Fruit fly (Drosophila melanogaster) whole organism, embryonic: ENCODE measurements around the gene CG13113.

Experiments
- Antp ChIP-seq: fragments of 200-800 bp; sonication (Bioruptor generic); optimal IDR thresholded peaks from 3 replicates; lab custom pipeline; 2016; ENCODE audit warnings: missing biosample characterization, missing genetic modification characterization
- BtbVII ChIP-seq: fragments of 200-800 bp; sonication (Bioruptor generic); optimal IDR thresholded peaks from 3 replicates; lab custom pipeline; 2017; ENCODE audit warnings: missing biosample characterization, mild to moderate bottlenecking, missing genetic modification characterization
- CG10209 ChIP-seq: fragments of 200-800 bp; sonication (Bioruptor generic); optimal IDR thresholded peaks from 3 replicates; lab custom pipeline; 2017; ENCODE audit warnings: missing biosample characterization, mild to moderate bottlenecking, missing genetic modification characterization, missing genetic modification reagents
- CG10462 ChIP-seq: fragments of 200-800 bp; sonication (Bioruptor generic); optimal IDR thresholded peaks from 2 replicates; lab custom pipeline; 2016; ENCODE audit warnings: missing biosample characterization, missing genetic modification characterization
- CG14441 ChIP-seq: fragments of 200-800 bp; sonication (Bioruptor generic); IDR thresholded peaks from 2 replicates; pipeline ENCODE4 v1.3.6; 2022; ENCODE audit warnings: missing biosample characterization, missing genetic modification characterization
- CG18599 ChIP-seq: fragments of 200-800 bp; sonication (Bioruptor generic); optimal IDR thresholded peaks from 3 replicates; lab custom pipeline; 2017; ENCODE audit warnings: missing biosample characterization, missing genetic modification characterization, mild to moderate bottlenecking, moderate library complexity, missing genetic modification reagents
- CG2678 ChIP-seq: fragments of 200-800 bp; sonication (Bioruptor generic); optimal IDR thresholded peaks from 3 replicates; lab custom pipeline; 2019; ENCODE audit warnings: missing biosample characterization, mild to moderate bottlenecking, missing genetic modification characterization, moderate library complexity
- CG30431 ChIP-seq: fragments of 200-800 bp; sonication (Bioruptor generic); optimal IDR thresholded peaks from 2 replicates; lab custom pipeline; 2017; ENCODE audit warnings: missing biosample characterization, missing genetic modification characterization
- CG32772 ChIP-seq: fragments of 200-800 bp; sonication (Bioruptor generic); IDR thresholded peaks from 2 replicates; pipeline ENCODE4 v1.3.6; 2022; ENCODE audit warnings: missing biosample characterization, missing genetic modification characterization
- CG4282 ChIP-seq: fragments of 200-800 bp; sonication (Bioruptor generic); optimal IDR thresholded peaks from 2 replicates; lab custom pipeline; 2016; ENCODE audit warnings: missing biosample characterization, missing genetic modification characterization
- CG4617 ChIP-seq: fragments of 200-800 bp; sonication (Bioruptor generic); optimal IDR thresholded peaks from 3 replicates; lab custom pipeline; 2016; ENCODE audit warnings: missing biosample characterization, missing genetic modification characterization, borderline replicate concordance
- CG5180 ChIP-seq: fragments of 200-800 bp; sonication (Bioruptor generic); optimal IDR thresholded peaks from 3 replicates; lab custom pipeline; 2017; ENCODE audit warnings: missing biosample characterization, missing genetic modification characterization, mild to moderate bottlenecking, moderate library complexity, missing genetic modification reagents
- CG5245 ChIP-seq: fragments of 200-800 bp; sonication (Bioruptor generic); optimal IDR thresholded peaks from 3 replicates; lab custom pipeline; 2016; ENCODE audit warnings: missing biosample characterization, missing genetic modification characterization
- CG6654 ChIP-seq: fragments of 200-800 bp; sonication (Bioruptor generic); optimal IDR thresholded peaks from 2 replicates; lab custom pipeline; 2017; ENCODE audit warnings: missing biosample characterization, mild to moderate bottlenecking, missing genetic modification characterization
- CG6854 ChIP-seq: fragments of 200-800 bp; sonication (Bioruptor generic); optimal IDR thresholded peaks from 3 replicates; lab custom pipeline; 2017; ENCODE audit warnings: missing biosample characterization, mild to moderate bottlenecking, missing genetic modification characterization
- CG8944 ChIP-seq: fragments of 200-800 bp; sonication (Bioruptor generic); optimal IDR thresholded peaks from 3 replicates; lab custom pipeline; 2016; ENCODE audit warnings: missing biosample characterization, missing genetic modification characterization
- CG9609 ChIP-seq: fragments of 200-800 bp; sonication (Bioruptor generic); optimal IDR thresholded peaks from 3 replicates; lab custom pipeline; 2016; ENCODE audit warnings: missing biosample characterization, missing genetic modification characterization
- CG9817 ChIP-seq: fragments of 200-800 bp; sonication (Bioruptor generic); optimal IDR thresholded peaks from 2 replicates; lab custom pipeline; 2018; ENCODE audit warnings: missing biosample characterization, mild to moderate bottlenecking, missing genetic modification characterization, moderate library complexity
- Camta ChIP-seq: fragments of 200-800 bp; sonication (Bioruptor generic); optimal IDR thresholded peaks from 2 replicates; lab custom pipeline; 2016; ENCODE audit warnings: missing biosample characterization, missing genetic modification characterization
- Elba2 ChIP-seq: fragments of 200-800 bp; sonication (Bioruptor generic); optimal IDR thresholded peaks from 3 replicates; lab custom pipeline; 2016; ENCODE audit warnings: missing biosample characterization, missing genetic modification characterization
- Ets97D ChIP-seq: fragments of 200-800 bp; sonication (Bioruptor generic); optimal IDR thresholded peaks from 3 replicates; lab custom pipeline; 2016; ENCODE audit warnings: missing biosample characterization, missing genetic modification characterization
- HHEX ChIP-seq: fragments of 200-800 bp; sonication (Bioruptor generic); optimal IDR thresholded peaks from 3 replicates; lab custom pipeline; 2017; ENCODE audit warnings: missing biosample characterization, mild to moderate bottlenecking, missing genetic modification characterization, missing genetic modification reagents
- HLH3B ChIP-seq: fragments of 200-800 bp; sonication (Bioruptor generic); IDR thresholded peaks from 2 replicates; pipeline ENCODE4 v1.3.6; 2022; ENCODE audit warnings: missing biosample characterization, missing genetic modification characterization
- Hr3 ChIP-seq: fragments of 200-800 bp; sonication (Bioruptor generic); optimal IDR thresholded peaks from 3 replicates; lab custom pipeline; 2016; ENCODE audit warnings: missing biosample characterization, missing genetic modification characterization
- MTF-1 ChIP-seq: fragments of 200-800 bp; sonication (Bioruptor generic); optimal IDR thresholded peaks from 2 replicates; lab custom pipeline; 2018; ENCODE audit warnings: missing biosample characterization, mild to moderate bottlenecking, missing genetic modification characterization, borderline replicate concordance
- Max ChIP-seq: fragments of 200-800 bp; sonication (Bioruptor generic); optimal IDR thresholded peaks from 2 replicates; lab custom pipeline; 2016; ENCODE audit warnings: missing biosample characterization, mild to moderate bottlenecking, missing genetic modification characterization
- Opbp ChIP-seq: fragments of 200-800 bp; sonication (Bioruptor generic); IDR thresholded peaks from 3 replicates; pipeline ENCODE4 v1.3.6; 2022; ENCODE audit warnings: missing biosample characterization, missing genetic modification characterization; ENCODE audit not compliant: partially characterized antibody
- PHDP ChIP-seq: fragments of 200-800 bp; sonication (Bioruptor generic); optimal IDR thresholded peaks from 3 replicates; lab custom pipeline; 2018; ENCODE audit warnings: missing biosample characterization, mild to moderate bottlenecking, missing genetic modification characterization, moderate library complexity
- Taf1 ChIP-seq: fragments of 200-800 bp; sonication (Bioruptor generic); IDR thresholded peaks from 2 replicates; pipeline ENCODE4 v1.3.6; 2022; ENCODE audit warnings: missing biosample characterization, missing genetic modification characterization
- az2 ChIP-seq: fragments of 200-800 bp; sonication (Bioruptor generic); optimal IDR thresholded peaks from 3 replicates; lab custom pipeline; 2016; ENCODE audit warnings: missing biosample characterization, missing genetic modification characterization
- bowl ChIP-seq: fragments of 200-800 bp; sonication (Bioruptor generic); IDR thresholded peaks from 2 replicates; pipeline ENCODE4 v1.3.6; 2022; ENCODE audit warnings: missing biosample characterization, missing genetic modification characterization
- chif ChIP-seq, 2 experiments: fragments of 200-800 bp; sonication (Bioruptor generic); optimal IDR thresholded peaks; 3 replicates each; lab custom pipeline; 2016; ENCODE audit warnings: missing biosample characterization in 2 of 2, missing genetic modification characterization in 2 of 2
- chm ChIP-seq: fragments of 200-800 bp; sonication (Bioruptor generic); IDR thresholded peaks from 2 replicates; pipeline ENCODE4 v1.3.6; 2022; ENCODE audit warnings: missing biosample characterization, missing genetic modification characterization
- croc ChIP-seq: fragments of 200-800 bp; sonication (Bioruptor generic); conservative IDR thresholded peaks from 3 replicates; pipeline ENCODE4 v1.3.6; 2022; ENCODE audit warnings: missing biosample characterization, missing genetic modification characterization
- crp ChIP-seq, 2 experiments: fragments of 200-800 bp; sonication (Bioruptor generic); optimal IDR thresholded peaks; 2 replicates in 1 of 2; 3 replicates in 1 of 2; lab custom pipeline; 2017; ENCODE audit warnings: missing biosample characterization in 2 of 2, missing genetic modification characterization in 2 of 2, mild to moderate bottlenecking in 1 of 2, moderate library complexity in 1 of 2
- dimm ChIP-seq: fragments of 200-800 bp; sonication (Bioruptor generic); IDR thresholded peaks from 2 replicates; pipeline ENCODE4 v1.3.6; 2022; ENCODE audit warnings: missing biosample characterization, missing genetic modification characterization
- esg ChIP-seq: fragments of 200-800 bp; sonication (Bioruptor generic); conservative IDR thresholded peaks from 2 replicates; pipeline ENCODE4 v1.3.6; 2022; ENCODE audit warnings: missing biosample characterization, missing genetic modification characterization
- klu ChIP-seq: fragments of 200-800 bp; sonication (Bioruptor generic); IDR thresholded peaks from 2 replicates; pipeline ENCODE4 v1.3.6; 2022; ENCODE audit warnings: missing biosample characterization, missing genetic modification characterization
- kni ChIP-seq: fragments of 200-800 bp; sonication (Bioruptor generic); optimal IDR thresholded peaks from 3 replicates; lab custom pipeline; 2017; ENCODE audit warnings: mild to moderate bottlenecking, missing biosample characterization, missing genetic modification reagents, missing genetic modification characterization
- lola ChIP-seq, 3 experiments: fragments of >200 bp in 2 of 3; fragments of 200-800 bp in 1 of 3; sonication (Bioruptor generic) in 1 of 3; optimal IDR thresholded peaks; 2 replicates each; lab custom pipeline; 2017 to 2019; ENCODE audit warnings: missing biosample characterization in 3 of 3, missing genetic modification characterization in 3 of 3, mild to moderate bottlenecking in 1 of 3, moderate library complexity in 1 of 3
- luna ChIP-seq: fragments of 200-800 bp; sonication (Bioruptor generic); optimal IDR thresholded peaks from 2 replicates; lab custom pipeline; 2016; ENCODE audit warnings: missing biosample characterization, missing genetic modification characterization
- pb ChIP-seq: fragments of 200-800 bp; sonication (Bioruptor generic); optimal IDR thresholded peaks from 3 replicates; lab custom pipeline; 2016; ENCODE audit warnings: missing biosample characterization, missing genetic modification characterization
- pros ChIP-seq: fragments of 200-800 bp; sonication (Bioruptor generic); optimal IDR thresholded peaks from 3 replicates; lab custom pipeline; 2019; ENCODE audit warnings: missing biosample characterization, mild to moderate bottlenecking, missing genetic modification characterization, moderate library complexity
- repo ChIP-seq: fragments of 200-800 bp; sonication (Bioruptor generic); optimal IDR thresholded peaks from 2 replicates; lab custom pipeline; 2016; ENCODE audit warnings: missing biosample characterization, missing genetic modification characterization
- sqz ChIP-seq: fragments of 200-800 bp; sonication (Bioruptor generic); optimal IDR thresholded peaks from 3 replicates; lab custom pipeline; 2018; ENCODE audit warnings: missing biosample characterization, mild to moderate bottlenecking, missing genetic modification characterization
- stc ChIP-seq: fragments of 200-800 bp; sonication (Bioruptor generic); IDR thresholded peaks from 2 replicates; pipeline ENCODE4 v1.3.6; 2022; ENCODE audit warnings: missing biosample characterization, missing genetic modification characterization
- tio ChIP-seq: fragments of 200-800 bp; sonication (Bioruptor generic); optimal IDR thresholded peaks from 2 replicates; lab custom pipeline; 2017; ENCODE audit warnings: missing biosample characterization, missing genetic modification characterization, inconsistent platforms
- trh ChIP-seq: fragments of 200-800 bp; sonication (Bioruptor generic); optimal IDR thresholded peaks from 2 replicates; lab custom pipeline; 2016; ENCODE audit warnings: missing biosample characterization, missing genetic modification characterization
- tx ChIP-seq: fragments of 200-800 bp; sonication (Bioruptor generic); optimal IDR thresholded peaks from 2 replicates; lab custom pipeline; 2016; ENCODE audit warnings: missing biosample characterization, missing genetic modification characterization
- zfh2 ChIP-seq: fragments of 200-800 bp; sonication (Bioruptor generic); optimal IDR thresholded peaks from 2 replicates; lab custom pipeline; 2016; ENCODE audit warnings: missing biosample characterization, missing genetic modification characterization

The CG13113 gene

dm6 chr2L:9502786-9503443 is 41.1 kb upstream of the CG13113 start (continued):
- peak; percentile 88 for TF ChIP-seq CG14441 (GFP tag; lab: Robert Waterston, UW)
- TF ChIP-seq CG6654 (GFP tag; lab: Kevin White, UChicago), result no peak
- TF ChIP-seq chm (GFP tag; lab: Robert Waterston, UW), result peak; percentile 67; the same call in 1 of the 2 replicates
- no peak for TF ChIP-seq MTF-1
- peak; percentile 19 for TF ChIP-seq CG30431 (GFP tag; lab: Kevin White, UChicago)
- peak; percentile 76 for TF ChIP-seq CG32772 (GFP tag; lab: Robert Waterston, UW)
- no peak for TF ChIP-seq CG4617 (GFP tag; lab: Kevin White, UChicago)
- peak; percentile 41 to 48 for TF ChIP-seq chif (GFP tag; optimal IDR thresholded peaks at IDR 0.05; lab: Kevin White, UChicago)
- TF ChIP-seq stc (GFP tag; lab: Robert Waterston, UW), result peak; percentile 80
- peak; percentile 37 for TF ChIP-seq zfh2 (GFP tag; lab: Kevin White, UChicago)
- TF ChIP-seq esg (GFP tag; lab: Robert Waterston, UW), result peak; percentile 40
- TF ChIP-seq repo, result no peak
- TF ChIP-seq BtbVII (GFP tag; lab: Kevin White, UChicago), result peak; percentile 49
- TF ChIP-seq trh (GFP tag; lab: Kevin White, UChicago), result no peak
- peak; percentile 65 for TF ChIP-seq CG18599 (GFP tag; lab: Kevin White, UChicago)
- peak; percentile 9 for TF ChIP-seq CG8944 (GFP tag; lab: Kevin White, UChicago)
- TF ChIP-seq CG9817, result peak; percentile 64
- TF ChIP-seq HHEX (GFP tag; lab: Kevin White, UChicago), result peak; percentile 44
- TF ChIP-seq HLH3B (GFP tag; lab: Robert Waterston, UW), result peak; percentile 89
- TF ChIP-seq CG10462 (GFP tag; lab: Kevin White, UChicago), result peak; percentile 49
- peak; percentile 51 for TF ChIP-seq tio (GFP tag; lab: Kevin White, UChicago)
- no peak for TF ChIP-seq tx (GFP tag; lab: Kevin White, UChicago)
- peak; percentile 64 for TF ChIP-seq Hr3 (GFP tag; lab: Kevin White, UChicago)
- TF ChIP-seq Ets97D (GFP tag; lab: Kevin White, UChicago), result no peak
- peak in 1 of 2 experiments; percentile 4 for TF ChIP-seq crp (GFP tag; optimal IDR thresholded peaks at IDR 0.05; lab: Kevin White, UChicago)
- TF ChIP-seq bowl (GFP tag; lab: Robert Waterston, UW), result peak; percentile 68; the same call in 1 of the 2 replicates
- no peak for TF ChIP-seq Taf1
- no peak for TF ChIP-seq pb
- peak; percentile 5 for TF ChIP-seq CG6854 (GFP tag; lab: Kevin White, UChicago)
- TF ChIP-seq CG4282 (GFP tag; lab: Kevin White, UChicago), result no peak
- TF ChIP-seq Camta (GFP tag; lab: Kevin White, UChicago), result peak; percentile 21
- TF ChIP-seq CG5245 (GFP tag; lab: Kevin White, UChicago), result peak; percentile 21
- TF ChIP-seq CG10209 (GFP tag; lab: Kevin White, UChicago), result peak; percentile 67
- peak; percentile 71 for TF ChIP-seq az2 (GFP tag; lab: Kevin White, UChicago)
- TF ChIP-seq luna, result no peak
- TF ChIP-seq Max (GFP tag; lab: Kevin White, UChicago), result no peak
- no peak for TF ChIP-seq CG9609
- no peak for TF ChIP-seq kni (GFP tag; lab: Kevin White, UChicago)
- TF ChIP-seq Elba2 (GFP tag; lab: Kevin White, UChicago), result no peak
- peak; percentile 70 for TF ChIP-seq sqz
- TF ChIP-seq klu (GFP tag; lab: Robert Waterston, UW), result peak; percentile 48
- TF ChIP-seq croc (GFP tag; lab: Robert Waterston, UW), result peak; percentile 49; the same call in 2 of the 3 replicates
- no peak for TF ChIP-seq pros (GFP tag; lab: Kevin White, UChicago)
- peak; percentile 72 for TF ChIP-seq dimm
- TF ChIP-seq CG5180, result no peak
- no peak for TF ChIP-seq Antp
- peak; percentile 75 for TF ChIP-seq CG2678 (tag; lab: Kevin White, UChicago)
- TF ChIP-seq Opbp (GFP tag; lab: Robert Waterston, UW), result no peak
- no peak for TF ChIP-seq lola (GFP tag; optimal IDR thresholded peaks at IDR 0.05; lab: Kevin White, UChicago)
- peak; percentile 76 for TF ChIP-seq PHDP
